Fruit fly (Drosophila melanogaster): ENCODE results near the gene CG13877.

dm6 chr3L:267083-267482 lies 49.2 kb downstream of the CG13877 start, which contains the start of gene miple1:
- TF ChIP-seq usp (GFP tag; optimal IDR thresholded peaks at IDR 0.05), result no peak
- no peak for TF ChIP-seq psq (optimal IDR thresholded peaks at IDR 0.05)
- no peak for TF ChIP-seq Dll (optimal IDR thresholded peaks at IDR 0.05)
- no peak for TF ChIP-seq pan (optimal IDR thresholded peaks at IDR 0.05)
